Worm (Caenorhabditis elegans) whole organism, L3 larva: ENCODE data around the gene nhr-142.

Experiments used
- daf-12 ChIP-seq: fragments of 150-350 bp; optimal IDR thresholded peaks from 2 replicates; lab custom pipeline; 2014; ENCODE audit warnings: missing biosample characterization, missing genetic modification reagents, missing genetic modification characterization
- egl-27 ChIP-seq: sonication (generic microtip); optimal IDR thresholded peaks from 4 replicates; lab custom pipeline; 2017; ENCODE audit warnings: missing biosample characterization, missing genetic modification reagents, missing genetic modification characterization
- elt-3 ChIP-seq, 3 experiments: fragments of 150-350 bp in 1 of 3; sonication (generic microtip) in 2 of 3; optimal IDR thresholded peaks; 2 replicates in 2 of 3; 4 replicates in 1 of 3; lab custom pipeline; 2014 to 2017; ENCODE audit warnings: missing biosample characterization in 3 of 3, missing genetic modification characterization in 3 of 3
- fkh-2 ChIP-seq: fragments of 150-350 bp; optimal IDR thresholded peaks from 2 replicates; lab custom pipeline; 2014; ENCODE audit warnings: missing biosample characterization, missing genetic modification reagents, missing genetic modification characterization
- lin-15B ChIP-seq: fragments of 150-350 bp; optimal IDR thresholded peaks from 2 replicates; lab custom pipeline; 2014; ENCODE audit warnings: missing biosample characterization, missing genetic modification characterization
- lin-39 ChIP-seq: fragments of 150-350 bp; optimal IDR thresholded peaks from 2 replicates; lab custom pipeline; 2018; ENCODE audit warnings: missing biosample characterization, missing genetic modification reagents, missing genetic modification characterization
- mml-1 ChIP-seq: fragments of 150-350 bp; sonication (generic microtip); optimal IDR thresholded peaks from 3 replicates; lab custom pipeline; 2014; ENCODE audit warnings: missing biosample characterization, missing genetic modification characterization
- nhr-11 ChIP-seq: fragments of 150-350 bp; optimal IDR thresholded peaks from 2 replicates; lab custom pipeline; 2014; ENCODE audit warnings: missing biosample characterization, missing genetic modification characterization
- nhr-43 ChIP-seq: sonication (generic microtip); optimal IDR thresholded peaks from 2 replicates; lab custom pipeline; 2016; ENCODE audit warnings: mild to moderate bottlenecking, missing genetic modification characterization, missing compliant biosample characterization; ENCODE audit not compliant: poor library complexity, severe bottlenecking
- nhr-76 ChIP-seq: fragments of 150-350 bp; sonication (generic microtip); optimal IDR thresholded peaks from 5 replicates; lab custom pipeline; 2014; ENCODE audit warnings: missing biosample characterization, missing genetic modification characterization
- nhr-77 ChIP-seq: fragments of 150-350 bp; optimal IDR thresholded peaks from 2 replicates; lab custom pipeline; 2014; ENCODE audit warnings: missing biosample characterization, missing genetic modification characterization
- snpc-4 ChIP-seq: fragments of 150-350 bp; optimal IDR thresholded peaks from 2 replicates; lab custom pipeline; 2014; ENCODE audit warnings: missing biosample characterization, missing genetic modification characterization
- tbx-2 ChIP-seq: sonication (generic microtip); optimal IDR thresholded peaks from 2 replicates; lab custom pipeline; 2016; ENCODE audit warnings: mild to moderate bottlenecking, missing genetic modification characterization, missing compliant biosample characterization
- ztf-11 ChIP-seq: fragments of 150-350 bp; optimal IDR thresholded peaks from 2 replicates; lab custom pipeline; 2014; ENCODE audit warnings: missing biosample characterization, missing genetic modification characterization

DNA sequence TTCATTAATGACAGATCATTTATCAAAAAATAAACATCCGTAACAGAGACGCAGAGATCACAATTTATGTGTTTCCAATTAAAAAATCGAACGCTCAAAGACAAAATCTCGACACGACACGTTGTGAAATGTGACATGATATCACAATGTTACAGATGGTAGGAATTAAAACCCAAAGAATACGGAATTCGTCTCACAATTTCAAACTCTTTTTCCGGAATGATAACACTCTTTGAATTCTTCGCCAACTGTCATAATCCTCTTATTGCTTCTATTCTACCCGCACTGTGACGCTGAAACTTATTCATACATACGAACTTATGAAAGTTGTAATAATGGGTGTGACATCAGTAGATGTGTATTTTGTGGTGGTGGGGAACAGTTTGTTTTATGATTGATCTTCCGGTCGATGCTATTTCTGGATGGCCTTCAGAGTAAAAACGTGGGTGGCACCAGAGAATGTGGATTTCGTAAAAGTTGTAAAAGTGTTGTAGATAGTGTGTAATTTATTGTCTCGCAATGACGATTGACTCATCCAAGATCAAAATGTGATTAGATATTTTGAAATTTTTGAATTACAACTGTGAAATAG, 26.2 kb upstream of the nhr-142 start:
- no peak for TF ChIP-seq daf-12 (tag; lab: Kevin White, UChicago)
- TF ChIP-seq ztf-11 (tag; lab: Kevin White, UChicago), result no peak
- TF ChIP-seq fkh-2 (tag; lab: Kevin White, UChicago), result no peak
- no peak for TF ChIP-seq nhr-77
- no peak for TF ChIP-seq tbx-2
- no peak for TF ChIP-seq egl-27 (tag; lab: Kevin White, UChicago)
- no peak for TF ChIP-seq nhr-11 (tag; lab: Kevin White, UChicago)
- TF ChIP-seq snpc-4, result no peak
- no peak for TF ChIP-seq nhr-43
- no peak for TF ChIP-seq lin-39
- TF ChIP-seq nhr-76, result no peak
- no peak for TF ChIP-seq elt-3 (tag; optimal IDR thresholded peaks at IDR 0.05; lab: Kevin White, UChicago)
- no peak for TF ChIP-seq mml-1 (tag; lab: Kevin White, UChicago)
- TF ChIP-seq lin-15B (tag; lab: Kevin White, UChicago), result no peak
